Worm (Caenorhabditis elegans): Measurements from ENCODE around the gene srd-16.

ce11 chrV:5865085-5865484 is 34.8 kb downstream of the srd-16 start, which contains the start of gene F26F12.5:
- TF ChIP-seq sem-2 (GFP tag; optimal IDR thresholded peaks at IDR 0.05) (no peak), mep-1 (tag; optimal IDR thresholded peaks at IDR 0.05) (no peak), blmp-1 (tag; optimal IDR thresholded peaks at IDR 0.05) (no peak), snpc-4 (tag; optimal IDR thresholded peaks at IDR 0.05) (no peak), flh-1 (GFP tag; optimal IDR thresholded peaks at IDR 0.05) (no peak)
